Worm (Caenorhabditis elegans) whole organism, young adult: ENCODE measurements around the gene R10E11.5.

Experiments
- B0019.2 ChIP-seq: fragments of 200-800 bp; sonication (Bioruptor generic); conservative IDR thresholded peaks from 2 replicates; pipeline ENCODE4 v1.3.6; 2022; ENCODE audit warnings: missing genetic modification reagents, missing genetic modification characterization, missing compliant biosample characterization
- B0261.1 ChIP-seq: sonication (generic microtip); optimal IDR thresholded peaks from 2 replicates; lab custom pipeline; 2016; ENCODE audit warnings: mild to moderate bottlenecking, missing genetic modification characterization, moderate library complexity, missing compliant biosample characterization
- B0336.3 ChIP-seq: fragments of 200-800 bp; sonication (Bioruptor generic); IDR thresholded peaks from 2 replicates; pipeline ENCODE4 v1.3.6; 2022; ENCODE audit warnings: missing genetic modification characterization, missing compliant biosample characterization
- C06A6.2 ChIP-seq: fragments of 200-800 bp; sonication (Bioruptor generic); conservative IDR thresholded peaks from 2 replicates; pipeline ENCODE4 v1.3.6; 2022; ENCODE audit warnings: missing genetic modification characterization, missing compliant biosample characterization
- C17E4.6 ChIP-seq: fragments of 200-800 bp; sonication (Bioruptor generic); IDR thresholded peaks from 2 replicates; pipeline ENCODE4 v1.3.6; 2022; ENCODE audit warnings: missing genetic modification reagents, missing genetic modification characterization, missing compliant biosample characterization
- D2030.7 ChIP-seq: fragments of 200-800 bp; sonication (Bioruptor generic); IDR thresholded peaks from 2 replicates; pipeline ENCODE4 v1.3.6; 2022; ENCODE audit warnings: missing genetic modification reagents, missing genetic modification characterization, missing compliant biosample characterization
- F10E7.11 ChIP-seq: sonication (generic microtip); optimal IDR thresholded peaks from 2 replicates; lab custom pipeline; 2017; ENCODE audit warnings: mild to moderate bottlenecking, missing genetic modification characterization, moderate library complexity, missing compliant biosample characterization
- F33H1.4 ChIP-seq: fragments of 200-800 bp; sonication (Bioruptor generic); IDR thresholded peaks from 2 replicates; pipeline ENCODE4 v1.3.6; 2022; ENCODE audit warnings: missing genetic modification reagents, missing genetic modification characterization, missing compliant biosample characterization
- F49E8.2 ChIP-seq: sonication (generic microtip); optimal IDR thresholded peaks from 3 replicates; lab custom pipeline; 2017; ENCODE audit warnings: missing genetic modification characterization, mild to moderate bottlenecking, missing compliant biosample characterization, antibody characterized with exemption, moderate library complexity; ENCODE audit not compliant: insufficient read depth
- F55B11.4 ChIP-seq: sonication (generic microtip); optimal IDR thresholded peaks from 2 replicates; lab custom pipeline; 2016; ENCODE audit warnings: missing compliant biosample characterization, missing genetic modification characterization, borderline replicate concordance; ENCODE audit not compliant: insufficient read depth
- F57C9.4 ChIP-seq: sonication (generic microtip); optimal IDR thresholded peaks from 2 replicates; lab custom pipeline; 2017; ENCODE audit warnings: mild to moderate bottlenecking, missing genetic modification characterization, missing compliant biosample characterization
- K11D2.4 ChIP-seq: fragments of 200-800 bp; sonication (Bioruptor generic); IDR thresholded peaks from 2 replicates; pipeline ENCODE4 v1.3.6; 2022; ENCODE audit warnings: missing genetic modification reagents, missing genetic modification characterization, missing compliant biosample characterization
- T26A5.8 ChIP-seq: sonication (generic microtip); optimal IDR thresholded peaks from 2 replicates; lab custom pipeline; 2016; ENCODE audit warnings: missing genetic modification characterization, missing compliant biosample characterization
- Y53G8AR.9 ChIP-seq: fragments of 200-800 bp; sonication (Bioruptor generic); conservative IDR thresholded peaks from 2 replicates; pipeline ENCODE4 v1.3.6; 2022; ENCODE audit warnings: missing genetic modification reagents, missing genetic modification characterization, missing compliant biosample characterization
- aptf-3 ChIP-seq: fragments of 200-800 bp; sonication (Bioruptor generic); IDR thresholded peaks from 2 replicates; pipeline ENCODE4 v1.3.6; 2022; ENCODE audit warnings: missing genetic modification characterization, missing compliant biosample characterization
- atf-7 ChIP-seq: sonication (generic microtip); optimal IDR thresholded peaks from 2 replicates; lab custom pipeline; 2017; ENCODE audit warnings: mild to moderate bottlenecking, missing genetic modification characterization, missing compliant biosample characterization
- ccch-3 ChIP-seq: fragments of 200-800 bp; sonication (Bioruptor generic); optimal IDR thresholded peaks from 2 replicates; lab custom pipeline; 2018; ENCODE audit warnings: mild to moderate bottlenecking, missing genetic modification characterization, missing compliant biosample characterization
- cebp-1 ChIP-seq, 2 experiments: fragments of 200-800 bp in 1 of 2; sonication (Bioruptor generic) in 1 of 2; sonication (generic microtip) in 1 of 2; IDR thresholded peaks in 1 of 2; optimal IDR thresholded peaks in 1 of 2; 2 replicates each; pipeline versions ENCODE4 v1.3.6 to Lab custom; 2017 to 2022; ENCODE audit warnings: missing compliant biosample characterization in 2 of 2, missing genetic modification characterization in 2 of 2, mild to moderate bottlenecking in 1 of 2, missing genetic modification reagents in 1 of 2, moderate library complexity in 1 of 2
- cebp-2 ChIP-seq: fragments of 200-800 bp; sonication (Bioruptor generic); IDR thresholded peaks from 2 replicates; pipeline ENCODE4 v1.3.6; 2022; ENCODE audit warnings: missing genetic modification characterization, missing compliant biosample characterization
- ceh-27 ChIP-seq: fragments of 200-800 bp; sonication (Bioruptor generic); optimal IDR thresholded peaks from 2 replicates; lab custom pipeline; 2018; ENCODE audit warnings: mild to moderate bottlenecking, missing genetic modification characterization, moderate library complexity, missing compliant biosample characterization
- ceh-40 ChIP-seq: fragments of 200-800 bp; sonication (Bioruptor generic); IDR thresholded peaks from 2 replicates; pipeline ENCODE4 v1.3.6; 2022; ENCODE audit warnings: missing genetic modification characterization, missing compliant biosample characterization
- ceh-79 ChIP-seq: sonication (generic microtip); optimal IDR thresholded peaks from 2 replicates; lab custom pipeline; 2017; ENCODE audit warnings: mild to moderate bottlenecking, missing genetic modification characterization, missing compliant biosample characterization
- ceh-91 ChIP-seq: fragments of 200-800 bp; sonication (Bioruptor generic); IDR thresholded peaks from 2 replicates; pipeline ENCODE4 v1.3.6; 2022; ENCODE audit warnings: missing genetic modification reagents, missing genetic modification characterization, missing compliant biosample characterization
- die-1 ChIP-seq: sonication (generic microtip); optimal IDR thresholded peaks from 2 replicates; lab custom pipeline; 2016; ENCODE audit warnings: missing genotype, mild to moderate bottlenecking, missing genetic modification characterization, missing compliant biosample characterization
- dox-1 ChIP-seq: fragments of 200-800 bp; sonication (Bioruptor generic); IDR thresholded peaks from 2 replicates; pipeline ENCODE4 v1.3.6; 2022; ENCODE audit warnings: missing genetic modification reagents, missing genetic modification characterization, missing compliant biosample characterization
- dpff-1 ChIP-seq: sonication (generic microtip); optimal IDR thresholded peaks from 2 replicates; lab custom pipeline; 2017; ENCODE audit warnings: mild to moderate bottlenecking, missing genetic modification characterization, missing compliant biosample characterization
- efl-1 ChIP-seq: fragments of 150-350 bp; optimal IDR thresholded peaks from 2 replicates; lab custom pipeline; 2014; ENCODE audit warnings: missing biosample characterization, missing genetic modification reagents, missing genetic modification characterization
- egl-44 ChIP-seq: fragments of 200-800 bp; sonication (Bioruptor generic); IDR thresholded peaks from 2 replicates; pipeline ENCODE4 v1.3.6; 2022; ENCODE audit warnings: missing genetic modification reagents, missing genetic modification characterization, missing compliant biosample characterization
- fkh-3 ChIP-seq: sonication (generic microtip); optimal IDR thresholded peaks from 2 replicates; lab custom pipeline; 2016; ENCODE audit warnings: mild to moderate bottlenecking, missing genetic modification characterization, missing compliant biosample characterization
- gei-17 ChIP-seq: fragments of 200-800 bp; sonication (Bioruptor generic); optimal IDR thresholded peaks from 2 replicates; lab custom pipeline; 2018; ENCODE audit warnings: mild to moderate bottlenecking, missing genetic modification characterization, missing compliant biosample characterization
- hlh-26 ChIP-seq: fragments of 200-800 bp; sonication (Bioruptor generic); conservative IDR thresholded peaks from 2 replicates; pipeline ENCODE4 v1.3.6; 2022; ENCODE audit warnings: missing genetic modification reagents, missing genetic modification characterization, missing compliant biosample characterization
- lag-1 ChIP-seq: fragments of 200-800 bp; sonication (Bioruptor generic); IDR thresholded peaks from 2 replicates; pipeline ENCODE4 v1.3.6; 2022; ENCODE audit warnings: missing genetic modification reagents, missing genetic modification characterization, missing compliant biosample characterization
- lin-54 ChIP-seq: fragments of 200-800 bp; sonication (Bioruptor generic); optimal IDR thresholded peaks from 2 replicates; lab custom pipeline; 2018; ENCODE audit warnings: mild to moderate bottlenecking, missing genetic modification characterization, missing compliant biosample characterization
- madf-6 ChIP-seq: fragments of 200-800 bp; sonication (Bioruptor generic); IDR thresholded peaks from 2 replicates; pipeline ENCODE4 v1.3.6; 2022; ENCODE audit warnings: missing genetic modification reagents, missing genetic modification characterization, missing compliant biosample characterization
- mcd-1 ChIP-seq: fragments of 200-800 bp; sonication (Bioruptor generic); IDR thresholded peaks from 2 replicates; pipeline ENCODE4 v1.3.6; 2022; ENCODE audit warnings: missing genetic modification reagents, missing genetic modification characterization, missing compliant biosample characterization
- nhr-90 ChIP-seq: sonication (generic microtip); optimal IDR thresholded peaks from 2 replicates; lab custom pipeline; 2016; ENCODE audit warnings: missing genotype, mild to moderate bottlenecking, missing genetic modification characterization, missing compliant biosample characterization
- pbrm-1 ChIP-seq: fragments of 200-800 bp; sonication (Bioruptor generic); IDR thresholded peaks from 2 replicates; pipeline ENCODE4 v1.3.6; 2022; ENCODE audit warnings: missing genetic modification reagents, missing genetic modification characterization, missing compliant biosample characterization
- sdz-38 ChIP-seq: sonication (generic microtip); optimal IDR thresholded peaks from 2 replicates; lab custom pipeline; 2016; ENCODE audit warnings: missing genotype, missing genetic modification characterization, missing compliant biosample characterization
- sea-2 ChIP-seq: fragments of 200-800 bp; sonication (Bioruptor generic); IDR thresholded peaks from 2 replicates; pipeline ENCODE4 v1.3.6; 2022; ENCODE audit warnings: missing genetic modification characterization, missing compliant biosample characterization
- somi-1 ChIP-seq: fragments of 200-800 bp; sonication (Bioruptor generic); optimal IDR thresholded peaks from 2 replicates; lab custom pipeline; 2018; ENCODE audit warnings: mild to moderate bottlenecking, missing genetic modification characterization, missing compliant biosample characterization
- sptf-2 ChIP-seq: fragments of 200-800 bp; sonication (Bioruptor generic); optimal IDR thresholded peaks from 2 replicates; lab custom pipeline; 2018; ENCODE audit warnings: mild to moderate bottlenecking, missing genetic modification characterization, missing compliant biosample characterization
- tbp1 ChIP-seq: fragments of 200-800 bp; sonication (Bioruptor generic); optimal IDR thresholded peaks from 2 replicates; lab custom pipeline; 2018; ENCODE audit warnings: mild to moderate bottlenecking, missing genetic modification characterization, missing compliant biosample characterization
- tbx-9 ChIP-seq: sonication (generic microtip); optimal IDR thresholded peaks from 2 replicates; lab custom pipeline; 2016; ENCODE audit warnings: borderline replicate concordance, missing genetic modification characterization, inconsistent platforms, missing compliant biosample characterization
- xnd-1 ChIP-seq: sonication (generic microtip); optimal IDR thresholded peaks from 2 replicates; lab custom pipeline; 2016; ENCODE audit warnings: missing genotype, missing genetic modification reagents, missing genetic modification characterization, missing compliant biosample characterization
- zim-3 ChIP-seq: sonication (generic microtip); optimal IDR thresholded peaks from 2 replicates; lab custom pipeline; 2017; ENCODE audit warnings: mild to moderate bottlenecking, missing genetic modification characterization, moderate library complexity, missing compliant biosample characterization
- ztf-25 ChIP-seq: fragments of 200-800 bp; sonication (Bioruptor generic); IDR thresholded peaks from 2 replicates; pipeline ENCODE4 v1.3.6; 2022; ENCODE audit warnings: missing genetic modification reagents, missing genetic modification characterization, missing compliant biosample characterization
- ztf-28 ChIP-seq: fragments of 200-800 bp; sonication (Bioruptor generic); IDR thresholded peaks from 2 replicates; pipeline ENCODE4 v1.3.6; 2022; ENCODE audit warnings: missing genetic modification reagents, missing genetic modification characterization, missing compliant biosample characterization
- ztf-3 ChIP-seq: fragments of 200-800 bp; sonication (Bioruptor generic); optimal IDR thresholded peaks from 2 replicates; lab custom pipeline; 2018; ENCODE audit warnings: mild to moderate bottlenecking, missing genetic modification characterization, missing compliant biosample characterization
- ztf-6 ChIP-seq: fragments of 200-800 bp; sonication (Bioruptor generic); IDR thresholded peaks from 2 replicates; pipeline ENCODE4 v1.3.6; 2022; ENCODE audit warnings: missing genetic modification reagents, missing genetic modification characterization, missing compliant biosample characterization

Gene R10E11.5

ce11 chrIII:9826005-9826404 lies 36.5 kb upstream of the R10E11.5 start (continued):
- no peak for TF ChIP-seq ccch-3 (GFP tag; lab: Kevin White, UChicago)
- TF ChIP-seq lag-1 = no peak
- TF ChIP-seq ceh-91 = no peak
- TF ChIP-seq ceh-79 (tag; lab: Kevin White, UChicago) = no peak
- 0 out of 2 replicates have a peak, but pooled peaks have one; percentile 8 for TF ChIP-seq madf-6 (GFP tag; lab: Robert Waterston, UW)
- TF ChIP-seq dpff-1 = no peak
- TF ChIP-seq pbrm-1 (GFP tag; lab: Robert Waterston, UW) = 0 out of 2 replicates have a peak, but pooled peaks have one; percentile 48
- no peak for TF ChIP-seq sea-2 (GFP tag; lab: Robert Waterston, UW)
- no peak for TF ChIP-seq F33H1.4 (GFP tag; lab: Robert Waterston, UW)
- TF ChIP-seq die-1 (tag; lab: Kevin White, UChicago) = no peak
- no peak for TF ChIP-seq efl-1
- no peak for TF ChIP-seq sdz-38 (tag; lab: Kevin White, UChicago)
- no peak for TF ChIP-seq T26A5.8 (tag; lab: Kevin White, UChicago)
- TF ChIP-seq C06A6.2 (GFP tag; lab: Robert Waterston, UW) = no peak
- TF ChIP-seq atf-7 (tag; lab: Kevin White, UChicago) = peak; percentile 52
- no peak for TF ChIP-seq somi-1 (GFP tag; lab: Kevin White, UChicago)
- TF ChIP-seq sptf-2 = no peak
- TF ChIP-seq B0336.3 (GFP tag; lab: Robert Waterston, UW) = no peak
- TF ChIP-seq dox-1 (GFP tag; lab: Robert Waterston, UW) = no peak
- TF ChIP-seq xnd-1 (tag; lab: Kevin White, UChicago) = no peak
- no peak for TF ChIP-seq cebp-2
- no peak for TF ChIP-seq ztf-6 (GFP tag; lab: Robert Waterston, UW)
- peak; percentile 66 for TF ChIP-seq cebp-1 (GFP tag; IDR thresholded peaks at IDR 0.05; lab: Robert Waterston, UW)
- peak; percentile 61 for TF ChIP-seq cebp-1 (tag; optimal IDR thresholded peaks at IDR 0.05; lab: Kevin White, UChicago)
- no peak for TF ChIP-seq B0019.2
- TF ChIP-seq zim-3 (tag; lab: Kevin White, UChicago) = no peak
- TF ChIP-seq fkh-3 (tag; lab: Kevin White, UChicago) = no peak
- TF ChIP-seq mcd-1 (GFP tag; lab: Robert Waterston, UW) = 0 out of 2 replicates have a peak, but pooled peaks have one; percentile 61
- no peak for TF ChIP-seq B0261.1 (tag; lab: Kevin White, UChicago)
- no peak for TF ChIP-seq D2030.7 (GFP tag; lab: Robert Waterston, UW)
- no peak for TF ChIP-seq ztf-25 (GFP tag; lab: Robert Waterston, UW)
- no peak for TF ChIP-seq ztf-3 (GFP tag; lab: Kevin White, UChicago)
- TF ChIP-seq gei-17 (GFP tag; lab: Kevin White, UChicago) = no peak
- peak; percentile 39 for TF ChIP-seq lin-54 (GFP tag; lab: Kevin White, UChicago)
- TF ChIP-seq hlh-26 (GFP tag; lab: Robert Waterston, UW) = no peak
- TF ChIP-seq F57C9.4 = no peak
- TF ChIP-seq F49E8.2 = no peak
- no peak for TF ChIP-seq aptf-3 (GFP tag; lab: Robert Waterston, UW)
- no peak for TF ChIP-seq tbx-9 (tag; lab: Kevin White, UChicago)
- TF ChIP-seq F10E7.11 (tag; lab: Kevin White, UChicago) = no peak
- peak; percentile 56 for TF ChIP-seq tbp1 (GFP tag; lab: Kevin White, UChicago)
- no peak for TF ChIP-seq C17E4.6 (GFP tag; lab: Robert Waterston, UW)
- TF ChIP-seq egl-44 (GFP tag; lab: Robert Waterston, UW) = no peak
- TF ChIP-seq F55B11.4 (tag; lab: Kevin White, UChicago) = no peak
- no peak for TF ChIP-seq ceh-27 (GFP tag; lab: Kevin White, UChicago)
- no peak for TF ChIP-seq ztf-28
- TF ChIP-seq K11D2.4 (GFP tag; lab: Robert Waterston, UW) = peak; percentile 67; the same call in 1 of the 2 replicates
- TF ChIP-seq ceh-40 (GFP tag; lab: Robert Waterston, UW) = no peak
- no peak for TF ChIP-seq nhr-90
- TF ChIP-seq Y53G8AR.9 (GFP tag; lab: Robert Waterston, UW) = peak; percentile 66
